Worm (Caenorhabditis elegans) whole organism, young adult: ENCODE data around the gene srx-2.

Source experiments
- B0336.3 ChIP-seq: fragments of 200-800 bp; sonication (Bioruptor generic); IDR thresholded peaks from 2 replicates; pipeline ENCODE4 v1.3.6; 2022; ENCODE audit warnings: missing genetic modification characterization, missing compliant biosample characterization
- C17E4.6 ChIP-seq: fragments of 200-800 bp; sonication (Bioruptor generic); IDR thresholded peaks from 2 replicates; pipeline ENCODE4 v1.3.6; 2022; ENCODE audit warnings: missing genetic modification reagents, missing genetic modification characterization, missing compliant biosample characterization
- F10E7.11 ChIP-seq: sonication (generic microtip); optimal IDR thresholded peaks from 2 replicates; lab custom pipeline; 2017; ENCODE audit warnings: mild to moderate bottlenecking, missing genetic modification characterization, moderate library complexity, missing compliant biosample characterization
- F37B4.10 ChIP-seq: fragments of 200-800 bp; sonication (Bioruptor generic); IDR thresholded peaks from 2 replicates; pipeline ENCODE4 v1.3.6; 2022; ENCODE audit warnings: missing genetic modification characterization, missing compliant biosample characterization
- F39B2.1 ChIP-seq: fragments of 200-800 bp; sonication (Bioruptor generic); IDR thresholded peaks from 2 replicates; pipeline ENCODE4 v1.3.6; 2022; ENCODE audit warnings: missing genetic modification reagents, missing genetic modification characterization, missing compliant biosample characterization
- T07F8.4 ChIP-seq: sonication (generic microtip); optimal IDR thresholded peaks from 2 replicates; lab custom pipeline; 2016; ENCODE audit warnings: mild to moderate bottlenecking, missing genetic modification characterization, moderate library complexity, missing compliant biosample characterization
- Y53G8AR.9 ChIP-seq: fragments of 200-800 bp; sonication (Bioruptor generic); conservative IDR thresholded peaks from 2 replicates; pipeline ENCODE4 v1.3.6; 2022; ENCODE audit warnings: missing genetic modification reagents, missing genetic modification characterization, missing compliant biosample characterization
- Y56A3A.18 ChIP-seq: fragments of 200-800 bp; sonication (Bioruptor generic); IDR thresholded peaks from 2 replicates; pipeline ENCODE4 v1.3.6; 2022; ENCODE audit warnings: missing genetic modification reagents, missing genetic modification characterization, missing compliant biosample characterization
- Y79H2A.3 ChIP-seq: fragments of 200-800 bp; sonication (Bioruptor generic); conservative IDR thresholded peaks from 2 replicates; pipeline ENCODE4 v1.3.6; 2022; ENCODE audit warnings: missing genetic modification reagents, missing genetic modification characterization, missing compliant biosample characterization
- ama-1 ChIP-seq, 3 experiments: fragments of 150-350 bp in 1 of 3; sonication (generic microtip) in 2 of 3; optimal IDR thresholded peaks; 2 replicates each; lab custom pipeline; 2014 to 2018; ENCODE audit warnings: missing biosample characterization in 2 of 3, missing genetic modification characterization in 2 of 3, missing genetic modification reagents in 2 of 3
- attf-5 ChIP-seq: fragments of 200-800 bp; sonication (Bioruptor generic); optimal IDR thresholded peaks from 2 replicates; lab custom pipeline; 2018; ENCODE audit warnings: mild to moderate bottlenecking, missing genetic modification characterization, missing compliant biosample characterization
- bed-1 ChIP-seq: fragments of 200-800 bp; sonication (Bioruptor generic); IDR thresholded peaks from 2 replicates; pipeline ENCODE4 v1.3.6; 2022; ENCODE audit warnings: missing genetic modification reagents, missing genetic modification characterization, missing compliant biosample characterization
- bed-2 ChIP-seq: fragments of 200-800 bp; sonication (Bioruptor generic); IDR thresholded peaks from 2 replicates; pipeline ENCODE4 v1.3.6; 2022; ENCODE audit warnings: missing genetic modification reagents, missing genetic modification characterization, missing compliant biosample characterization
- ccch-3 ChIP-seq: fragments of 200-800 bp; sonication (Bioruptor generic); optimal IDR thresholded peaks from 2 replicates; lab custom pipeline; 2018; ENCODE audit warnings: mild to moderate bottlenecking, missing genetic modification characterization, missing compliant biosample characterization
- cebp-1 ChIP-seq, 2 experiments: fragments of 200-800 bp in 1 of 2; sonication (Bioruptor generic) in 1 of 2; sonication (generic microtip) in 1 of 2; IDR thresholded peaks in 1 of 2; optimal IDR thresholded peaks in 1 of 2; 2 replicates each; pipeline versions ENCODE4 v1.3.6 to Lab custom; 2017 to 2022; ENCODE audit warnings: missing compliant biosample characterization in 2 of 2, missing genetic modification characterization in 2 of 2, mild to moderate bottlenecking in 1 of 2, missing genetic modification reagents in 1 of 2, moderate library complexity in 1 of 2
- cebp-2 ChIP-seq: fragments of 200-800 bp; sonication (Bioruptor generic); IDR thresholded peaks from 2 replicates; pipeline ENCODE4 v1.3.6; 2022; ENCODE audit warnings: missing genetic modification characterization, missing compliant biosample characterization
- ceh-91 ChIP-seq: fragments of 200-800 bp; sonication (Bioruptor generic); IDR thresholded peaks from 2 replicates; pipeline ENCODE4 v1.3.6; 2022; ENCODE audit warnings: missing genetic modification reagents, missing genetic modification characterization, missing compliant biosample characterization
- chd-7 ChIP-seq: sonication (generic microtip); optimal IDR thresholded peaks from 2 replicates; lab custom pipeline; 2016; ENCODE audit warnings: mild to moderate bottlenecking, missing genetic modification characterization, moderate library complexity, missing compliant biosample characterization
- dpl-1 ChIP-seq: fragments of 150-350 bp; optimal IDR thresholded peaks from 2 replicates; lab custom pipeline; 2014; ENCODE audit warnings: missing biosample characterization, missing genetic modification reagents, missing genetic modification characterization
- efl-1 ChIP-seq: fragments of 150-350 bp; optimal IDR thresholded peaks from 2 replicates; lab custom pipeline; 2014; ENCODE audit warnings: missing biosample characterization, missing genetic modification reagents, missing genetic modification characterization
- ets-4 ChIP-seq: fragments of 200-800 bp; sonication (Bioruptor generic); optimal IDR thresholded peaks from 2 replicates; lab custom pipeline; 2018; ENCODE audit warnings: mild to moderate bottlenecking, missing genetic modification characterization, missing compliant biosample characterization
- fkh-3 ChIP-seq: sonication (generic microtip); optimal IDR thresholded peaks from 2 replicates; lab custom pipeline; 2016; ENCODE audit warnings: mild to moderate bottlenecking, missing genetic modification characterization, missing compliant biosample characterization
- hlh-26 ChIP-seq: fragments of 200-800 bp; sonication (Bioruptor generic); conservative IDR thresholded peaks from 2 replicates; pipeline ENCODE4 v1.3.6; 2022; ENCODE audit warnings: missing genetic modification reagents, missing genetic modification characterization, missing compliant biosample characterization
- hmg-1.2 ChIP-seq: fragments of 200-800 bp; sonication (Bioruptor generic); IDR thresholded peaks from 2 replicates; pipeline ENCODE4 v1.3.6; 2022; ENCODE audit warnings: missing genetic modification reagents, missing genetic modification characterization, missing compliant biosample characterization
- lin-35 ChIP-seq, 3 experiments: fragments of 150-350 bp in 2 of 3; sonication (generic microtip) in 1 of 3; optimal IDR thresholded peaks; 2 replicates each; lab custom pipeline; 2014 to 2018; ENCODE audit warnings: missing biosample characterization in 3 of 3, missing genetic modification characterization in 3 of 3, missing genetic modification reagents in 3 of 3
- lir-1 ChIP-seq: fragments of 200-800 bp; sonication (Bioruptor generic); conservative IDR thresholded peaks from 2 replicates; pipeline ENCODE4 v1.3.6; 2022; ENCODE audit warnings: missing genetic modification reagents, missing genetic modification characterization, missing compliant biosample characterization
- lsy-27 ChIP-seq: sonication (generic microtip); optimal IDR thresholded peaks from 2 replicates; lab custom pipeline; 2017; ENCODE audit warnings: missing genetic modification characterization, mild to moderate bottlenecking, missing compliant biosample characterization, antibody characterized with exemption, missing genotype, borderline replicate concordance; ENCODE audit not compliant: insufficient read depth
- madf-3 ChIP-seq: fragments of 200-800 bp; sonication (Bioruptor generic); IDR thresholded peaks from 2 replicates; pipeline ENCODE4 v1.3.6; 2022; ENCODE audit warnings: missing genetic modification reagents, missing genetic modification characterization, missing compliant biosample characterization
- madf-8 ChIP-seq: fragments of 200-800 bp; sonication (Bioruptor generic); conservative IDR thresholded peaks from 2 replicates; pipeline ENCODE4 v1.3.6; 2022; ENCODE audit warnings: missing genetic modification reagents, missing genetic modification characterization, missing compliant biosample characterization
- mcd-1 ChIP-seq: fragments of 200-800 bp; sonication (Bioruptor generic); IDR thresholded peaks from 2 replicates; pipeline ENCODE4 v1.3.6; 2022; ENCODE audit warnings: missing genetic modification reagents, missing genetic modification characterization, missing compliant biosample characterization
- mel-28 ChIP-seq: sonication (generic microtip); optimal IDR thresholded peaks from 2 replicates; lab custom pipeline; 2016; ENCODE audit warnings: borderline replicate concordance, mild to moderate bottlenecking, missing genetic modification characterization, missing compliant biosample characterization
- nhr-120 ChIP-seq: fragments of 200-800 bp; sonication (Bioruptor generic); IDR thresholded peaks from 2 replicates; pipeline ENCODE4 v1.3.6; 2022; ENCODE audit warnings: missing genetic modification characterization, missing compliant biosample characterization
- nhr-27 ChIP-seq: fragments of 200-800 bp; sonication (Bioruptor generic); optimal IDR thresholded peaks from 2 replicates; lab custom pipeline; 2018; ENCODE audit warnings: mild to moderate bottlenecking, missing genetic modification characterization, moderate library complexity, missing compliant biosample characterization
- nhr-80 ChIP-seq: sonication (generic microtip); optimal IDR thresholded peaks from 2 replicates; lab custom pipeline; 2016; ENCODE audit warnings: missing genetic modification characterization, missing compliant biosample characterization
- nhr-90 ChIP-seq: sonication (generic microtip); optimal IDR thresholded peaks from 2 replicates; lab custom pipeline; 2016; ENCODE audit warnings: missing genotype, mild to moderate bottlenecking, missing genetic modification characterization, missing compliant biosample characterization
- pha-4 ChIP-seq: fragments of 150-350 bp; sonication (generic microtip); optimal IDR thresholded peaks from 2 replicates; lab custom pipeline; 2014; ENCODE audit warnings: missing biosample characterization, missing genetic modification reagents, missing genetic modification characterization
- rec-8 ChIP-seq, 2 experiments: sonication (generic microtip); optimal IDR thresholded peaks; 2 replicates each; lab custom pipeline; 2016; ENCODE audit warnings: mild to moderate bottlenecking in 2 of 2, missing genetic modification characterization in 2 of 2, missing genetic modification reagents in 2 of 2, missing genotype in 2 of 2, missing biosample characterization in 1 of 2, missing compliant biosample characterization in 1 of 2, moderate library complexity in 1 of 2
- somi-1 ChIP-seq: fragments of 200-800 bp; sonication (Bioruptor generic); optimal IDR thresholded peaks from 2 replicates; lab custom pipeline; 2018; ENCODE audit warnings: mild to moderate bottlenecking, missing genetic modification characterization, missing compliant biosample characterization
- tbp1 ChIP-seq: fragments of 200-800 bp; sonication (Bioruptor generic); optimal IDR thresholded peaks from 2 replicates; lab custom pipeline; 2018; ENCODE audit warnings: mild to moderate bottlenecking, missing genetic modification characterization, missing compliant biosample characterization
- tbx-9 ChIP-seq: sonication (generic microtip); optimal IDR thresholded peaks from 2 replicates; lab custom pipeline; 2016; ENCODE audit warnings: borderline replicate concordance, missing genetic modification characterization, inconsistent platforms, missing compliant biosample characterization
- unc-130 ChIP-seq: sonication (generic microtip); optimal IDR thresholded peaks from 2 replicates; lab custom pipeline; 2016; ENCODE audit warnings: missing genetic modification reagents, missing genetic modification characterization, missing compliant biosample characterization
- zim-3 ChIP-seq: sonication (generic microtip); optimal IDR thresholded peaks from 2 replicates; lab custom pipeline; 2017; ENCODE audit warnings: mild to moderate bottlenecking, missing genetic modification characterization, moderate library complexity, missing compliant biosample characterization
- ztf-18 ChIP-seq: sonication (generic microtip); optimal IDR thresholded peaks from 2 replicates; lab custom pipeline; 2016; ENCODE audit warnings: missing genotype, mild to moderate bottlenecking, missing genetic modification characterization, missing compliant biosample characterization
- ztf-28 ChIP-seq: fragments of 200-800 bp; sonication (Bioruptor generic); IDR thresholded peaks from 2 replicates; pipeline ENCODE4 v1.3.6; 2022; ENCODE audit warnings: missing genetic modification reagents, missing genetic modification characterization, missing compliant biosample characterization

The srx-2 gene

ce11 chrV:8983604-8984003 lies 25.7 kb upstream of the srx-2 start, which contains the start of gene str-86:
str-86 (minus strand) TSS chrV:8983704.
- TF ChIP-seq F39B2.1 (GFP tag; lab: Robert Waterston, UW) (no peak), nhr-80 (tag; lab: Kevin White, UChicago) (no peak), pha-4 (tag; lab: Kevin White, UChicago) (no peak), ztf-18 (no peak), T07F8.4 (tag; lab: Kevin White, UChicago) (no peak), somi-1 (no peak), madf-3 (GFP tag; lab: Robert Waterston, UW) (no peak), ama-1 (optimal IDR thresholded peaks at IDR 0.05; lab: Kevin White, UChicago) (no peak), ama-1 (GFP tag; optimal IDR thresholded peaks at IDR 0.05; lab: Kevin White, UChicago) (no peak), bed-2 (no peak), hmg-1.2 (GFP tag; lab: Robert Waterston, UW) (no peak), tbp1 (no peak), Y56A3A.18 (no peak), lsy-27 (tag; lab: Kevin White, UChicago) (no peak), F37B4.10 (GFP tag; lab: Robert Waterston, UW) (no peak), attf-5 (GFP tag; lab: Kevin White, UChicago) (no peak), B0336.3 (no peak), F10E7.11 (tag; lab: Kevin White, UChicago) (no peak), ztf-28 (no peak)

- TF ChIP-seq bed-2 (no peak), unc-130 (GFP tag; lab: Kevin White, UChicago) (no peak), ets-4 (no peak), zim-3 (no peak), chd-7 (tag; lab: Kevin White, UChicago) (no peak), nhr-80 (tag; lab: Kevin White, UChicago) (no peak), nhr-90 (tag; lab: Kevin White, UChicago) (no peak)
Measured at ce11 chrV:8984783-8985182, 24.5 kb upstream of the srx-2 start.

ce11 chrV:8985740-8986139 lies 23.5 kb upstream of the srx-2 start, which contains the start of gene str-85:
str-85 (minus strand) TSS chrV:8985840.
- no peak for TF ChIP-seq efl-1 (GFP tag; lab: Kevin White, UChicago)
- no peak for TF ChIP-seq cebp-2 (GFP tag; lab: Robert Waterston, UW)
- TF ChIP-seq rec-8 (tag; optimal IDR thresholded peaks at IDR 0.05; lab: Kevin White, UChicago): no peak
- TF ChIP-seq fkh-3 (tag; lab: Kevin White, UChicago): no peak
- TF ChIP-seq bed-1: no peak
- TF ChIP-seq C17E4.6 (GFP tag; lab: Robert Waterston, UW): no peak
- TF ChIP-seq F10E7.11 (tag; lab: Kevin White, UChicago): no peak
- no peak for TF ChIP-seq dpl-1 (GFP tag; lab: Kevin White, UChicago)
- no peak for TF ChIP-seq mel-28 (tag; lab: Kevin White, UChicago)
- no peak for TF ChIP-seq Y56A3A.18
- no peak for TF ChIP-seq hmg-1.2 (GFP tag; lab: Robert Waterston, UW)
- no peak for TF ChIP-seq tbx-9 (tag; lab: Kevin White, UChicago)
- no peak for TF ChIP-seq somi-1
- no peak for TF ChIP-seq ceh-91 (GFP tag; lab: Robert Waterston, UW)

ce11 chrV:8988104-8988503 lies 21.2 kb upstream of the srx-2 start, which contains the start of gene str-87:
str-87 (minus strand) TSS chrV:8988204.
- no peak for TF ChIP-seq ccch-3 (GFP tag; lab: Kevin White, UChicago)
- TF ChIP-seq hmg-1.2 (GFP tag; lab: Robert Waterston, UW): no peak
- TF ChIP-seq lin-35 (GFP tag; optimal IDR thresholded peaks at IDR 0.05; lab: Kevin White, UChicago): no peak
- TF ChIP-seq tbx-9 (tag; lab: Kevin White, UChicago): no peak
- TF ChIP-seq hlh-26 (GFP tag; lab: Robert Waterston, UW): no peak
- no peak for TF ChIP-seq lir-1 (GFP tag; lab: Robert Waterston, UW)
- TF ChIP-seq mcd-1: no peak
- no peak for TF ChIP-seq C17E4.6 (GFP tag; lab: Robert Waterston, UW)
- no peak for TF ChIP-seq nhr-27
- TF ChIP-seq madf-8 (GFP tag; lab: Robert Waterston, UW): no peak
- TF ChIP-seq nhr-120 (GFP tag; lab: Robert Waterston, UW): no peak
- TF ChIP-seq somi-1: no peak
- TF ChIP-seq Y79H2A.3 (GFP tag; lab: Robert Waterston, UW): no peak
- TF ChIP-seq cebp-1 (GFP tag; IDR thresholded peaks at IDR 0.05; lab: Robert Waterston, UW): no peak
- TF ChIP-seq cebp-1 (tag; optimal IDR thresholded peaks at IDR 0.05; lab: Kevin White, UChicago): no peak
- no peak for TF ChIP-seq Y53G8AR.9
